Worm (Caenorhabditis elegans) whole organism, late embryonic: ENCODE results near the gene K10H10.9.

Experiments used
- K02D7.2 ChIP-seq: sonication (generic microtip); optimal IDR thresholded peaks from 2 replicates; lab custom pipeline; 2017; ENCODE audit warnings: mild to moderate bottlenecking, missing genetic modification characterization, missing compliant biosample characterization
- T23F11.4 ChIP-seq: fragments of 200-800 bp; sonication (Bioruptor generic); optimal IDR thresholded peaks from 2 replicates; lab custom pipeline; 2018; ENCODE audit warnings: mild to moderate bottlenecking, missing genetic modification characterization, missing compliant biosample characterization
- ceh-18 ChIP-seq: sonication (generic microtip); optimal IDR thresholded peaks from 2 replicates; lab custom pipeline; 2016; ENCODE audit warnings: missing genetic modification characterization, missing compliant biosample characterization
- ceh-22 ChIP-seq: sonication (generic microtip); optimal IDR thresholded peaks from 2 replicates; lab custom pipeline; 2017; ENCODE audit warnings: missing biosample characterization, missing genetic modification characterization
- ceh-30 ChIP-seq: fragments of 150-350 bp; optimal IDR thresholded peaks from 2 replicates; lab custom pipeline; 2014; ENCODE audit warnings: missing biosample characterization, missing genetic modification characterization
- ceh-34 ChIP-seq: sonication (generic microtip); optimal IDR thresholded peaks from 2 replicates; lab custom pipeline; 2016; ENCODE audit warnings: mild to moderate bottlenecking, missing genetic modification characterization, missing compliant biosample characterization
- ceh-48 ChIP-seq: sonication (generic microtip); optimal IDR thresholded peaks from 2 replicates; lab custom pipeline; 2016; ENCODE audit warnings: missing genetic modification characterization, inconsistent platforms, missing compliant biosample characterization
- ceh-6 ChIP-seq: fragments of 200-800 bp; sonication (Bioruptor generic); optimal IDR thresholded peaks from 2 replicates; lab custom pipeline; 2018; ENCODE audit warnings: mild to moderate bottlenecking, missing genetic modification characterization, missing compliant biosample characterization
- ceh-9 ChIP-seq: sonication (generic microtip); optimal IDR thresholded peaks from 2 replicates; lab custom pipeline; 2016; ENCODE audit warnings: mild to moderate bottlenecking, missing genetic modification characterization, inconsistent platforms, missing compliant biosample characterization
- dmd-4 ChIP-seq: sonication (generic microtip); optimal IDR thresholded peaks from 2 replicates; lab custom pipeline; 2016; ENCODE audit warnings: borderline replicate concordance, missing genetic modification characterization, missing compliant biosample characterization
- dve-1 ChIP-seq: sonication (generic microtip); optimal IDR thresholded peaks from 2 replicates; lab custom pipeline; 2017; ENCODE audit warnings: antibody characterized with exemption, mild to moderate bottlenecking, missing genetic modification characterization, missing compliant biosample characterization
- elt-2 ChIP-seq: sonication (generic microtip); optimal IDR thresholded peaks from 2 replicates; lab custom pipeline; 2016; ENCODE audit warnings: missing genetic modification reagents, missing genetic modification characterization, missing compliant biosample characterization
- ets-4 ChIP-seq: sonication (generic microtip); optimal IDR thresholded peaks from 2 replicates; lab custom pipeline; 2016; ENCODE audit warnings: missing genetic modification characterization, missing compliant biosample characterization
- fkh-6 ChIP-seq: sonication (generic microtip); optimal IDR thresholded peaks from 2 replicates; lab custom pipeline; 2016; ENCODE audit warnings: missing genetic modification characterization, missing compliant biosample characterization
- hlh-13 ChIP-seq: fragments of 200-800 bp; sonication (Bioruptor generic); optimal IDR thresholded peaks from 2 replicates; lab custom pipeline; 2018; ENCODE audit warnings: mild to moderate bottlenecking, missing genetic modification characterization, missing compliant biosample characterization
- hlh-15 ChIP-seq: sonication (generic microtip); optimal IDR thresholded peaks from 2 replicates; lab custom pipeline; 2016; ENCODE audit warnings: missing genetic modification characterization, missing compliant biosample characterization
- lim-6 ChIP-seq: sonication (generic microtip); optimal IDR thresholded peaks from 2 replicates; lab custom pipeline; 2016; ENCODE audit warnings: missing genetic modification characterization, missing compliant biosample characterization
- lin-11 ChIP-seq: fragments of 200-800 bp; sonication (Bioruptor generic); optimal IDR thresholded peaks from 2 replicates; lab custom pipeline; 2018; ENCODE audit warnings: mild to moderate bottlenecking, missing genetic modification characterization, missing compliant biosample characterization
- madf-2 ChIP-seq: sonication (generic microtip); optimal IDR thresholded peaks from 2 replicates; lab custom pipeline; 2017; ENCODE audit warnings: missing genetic modification characterization, missing compliant biosample characterization
- nhr-11 ChIP-seq: fragments of 150-350 bp; optimal IDR thresholded peaks from 2 replicates; lab custom pipeline; 2014; ENCODE audit warnings: missing biosample characterization, missing genetic modification characterization
- nhr-232 ChIP-seq: sonication (generic microtip); optimal IDR thresholded peaks from 2 replicates; lab custom pipeline; 2016; ENCODE audit warnings: missing genetic modification characterization, missing compliant biosample characterization
- odd-2 ChIP-seq: sonication (generic microtip); optimal IDR thresholded peaks from 2 replicates; lab custom pipeline; 2017; ENCODE audit warnings: antibody characterized with exemption, mild to moderate bottlenecking, missing genetic modification characterization, missing compliant biosample characterization
- pax-1 ChIP-seq: fragments of 150-350 bp; optimal IDR thresholded peaks from 2 replicates; lab custom pipeline; 2014; ENCODE audit warnings: missing biosample characterization, missing genetic modification characterization
- pha-2 ChIP-seq: sonication (generic microtip); optimal IDR thresholded peaks from 2 replicates; lab custom pipeline; 2017; ENCODE audit warnings: mild to moderate bottlenecking, missing genetic modification characterization, missing compliant biosample characterization
- pha-4 ChIP-seq: fragments of 150-350 bp; optimal IDR thresholded peaks from 2 replicates; lab custom pipeline; 2018; ENCODE audit warnings: missing biosample characterization, missing genetic modification reagents, missing genetic modification characterization
- pqm-1 ChIP-seq: sonication (generic microtip); optimal IDR thresholded peaks from 2 replicates; lab custom pipeline; 2016; ENCODE audit warnings: missing genetic modification characterization, missing compliant biosample characterization
- pros-1 ChIP-seq: fragments of 150-350 bp; optimal IDR thresholded peaks from 2 replicates; lab custom pipeline; 2014; ENCODE audit warnings: missing biosample characterization, missing genetic modification reagents, missing genetic modification characterization
- sox-2 ChIP-seq: fragments of 200-800 bp; sonication (Bioruptor generic); IDR thresholded peaks from 2 replicates; pipeline ENCODE4 v1.3.6; 2022; ENCODE audit warnings: missing genetic modification reagents, missing genetic modification characterization, missing compliant biosample characterization
- sox-4 ChIP-seq: sonication (generic microtip); optimal IDR thresholded peaks from 2 replicates; lab custom pipeline; 2017; ENCODE audit warnings: mild to moderate bottlenecking, missing genetic modification characterization, inconsistent platforms, missing compliant biosample characterization
- syd-9 ChIP-seq: sonication (generic microtip); optimal IDR thresholded peaks from 2 replicates; lab custom pipeline; 2016; ENCODE audit warnings: mild to moderate bottlenecking, missing genetic modification characterization, moderate library complexity, missing compliant biosample characterization
- tbx-2 ChIP-seq: sonication (generic microtip); optimal IDR thresholded peaks from 2 replicates; lab custom pipeline; 2016; ENCODE audit warnings: missing genetic modification characterization, missing compliant biosample characterization
- ttx-3 ChIP-seq: sonication (generic microtip); optimal IDR thresholded peaks from 2 replicates; lab custom pipeline; 2016; ENCODE audit warnings: missing genetic modification reagents, missing genetic modification characterization, missing compliant biosample characterization
- unc-3 ChIP-seq, 2 experiments: fragments of 200-800 bp in 1 of 2; sonication (Bioruptor generic) in 1 of 2; sonication (generic microtip) in 1 of 2; conservative IDR thresholded peaks in 1 of 2; optimal IDR thresholded peaks in 1 of 2; 2 replicates each; pipeline versions ENCODE4 v1.3.6 to Lab custom; 2016 to 2022; ENCODE audit warnings: missing compliant biosample characterization in 2 of 2, missing genetic modification characterization in 2 of 2, missing genetic modification reagents in 1 of 2
- unc-42 ChIP-seq: sonication (generic microtip); optimal IDR thresholded peaks from 2 replicates; lab custom pipeline; 2016; ENCODE audit warnings: missing genotype, missing genetic modification characterization, missing compliant biosample characterization
- unc-55 ChIP-seq: sonication (generic microtip); optimal IDR thresholded peaks from 2 replicates; lab custom pipeline; 2017; ENCODE audit warnings: missing biosample characterization, missing genetic modification reagents, missing genetic modification characterization
- unc-86 ChIP-seq: sonication (generic microtip); optimal IDR thresholded peaks from 2 replicates; lab custom pipeline; 2016; ENCODE audit warnings: missing genetic modification characterization, missing compliant biosample characterization
- ztf-16 ChIP-seq: sonication (generic microtip); optimal IDR thresholded peaks from 2 replicates; lab custom pipeline; 2017; ENCODE audit warnings: missing genetic modification characterization, missing compliant biosample characterization

K10H10.9 gene

ce11 chrII:14510162-14510561, 4.8 kb downstream of the K10H10.9 start:
- no peak for TF ChIP-seq ceh-30 (tag; lab: Kevin White, UChicago)
- no peak for TF ChIP-seq unc-55 (GFP tag; lab: Kevin White, UChicago)
- TF ChIP-seq elt-2 (tag; lab: Kevin White, UChicago), result peak; percentile 66
- TF ChIP-seq madf-2 (tag; lab: Kevin White, UChicago), result no peak

ce11 chrII:14507563-14507962, 7.4 kb downstream of the K10H10.9 start, which contains the start of the genes K10H10.7 and K10H10.10:
Gene K10H10.7, minus strand, starts transcription at chrII:14507663.
Gene K10H10.10, plus strand, starts transcription at chrII:14507766.
- no peak for TF ChIP-seq ceh-22 (tag; lab: Kevin White, UChicago)
- no peak for TF ChIP-seq ztf-16 (tag; lab: Kevin White, UChicago)
- no peak for TF ChIP-seq madf-2 (tag; lab: Kevin White, UChicago)
- TF ChIP-seq pha-2 (tag; lab: Kevin White, UChicago), result no peak
- no peak for TF ChIP-seq ets-4 (tag; lab: Kevin White, UChicago)
- TF ChIP-seq K02D7.2 (tag; lab: Kevin White, UChicago), result no peak
- TF ChIP-seq dve-1, result no peak
- no peak for TF ChIP-seq odd-2 (tag; lab: Kevin White, UChicago)
- TF ChIP-seq T23F11.4 (GFP tag; lab: Kevin White, UChicago), result no peak
- no peak for TF ChIP-seq unc-86 (tag; lab: Kevin White, UChicago)
- no peak for TF ChIP-seq ceh-34 (tag; lab: Kevin White, UChicago)
- TF ChIP-seq lin-11 (tag; lab: Kevin White, UChicago), result no peak

DNA sequence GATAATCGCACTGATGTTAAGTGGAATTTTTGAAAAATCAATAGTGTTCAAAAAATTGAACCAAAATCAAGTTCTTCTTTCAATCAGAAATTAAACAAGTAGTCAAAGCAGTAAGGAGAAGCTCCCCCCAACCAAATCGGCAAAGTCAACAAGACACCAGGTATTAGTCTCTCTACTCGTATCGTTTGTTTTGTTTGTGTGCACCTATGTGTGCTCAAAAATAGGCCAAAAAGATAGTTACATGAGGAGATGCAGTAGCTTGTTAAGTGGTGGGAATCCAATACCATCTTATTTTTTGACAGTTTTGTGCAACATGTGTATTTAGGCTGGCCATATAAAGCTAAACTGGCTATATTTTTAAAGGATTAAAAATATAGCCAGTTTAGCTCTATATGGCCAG, 8.7 kb downstream of the K10H10.9 start, which contains the start of gene K10H10.12:
K10H10.12 (minus strand) TSS at position 101 of the 400 bp plus-strand sequence.
- no peak for TF ChIP-seq ceh-6 (GFP tag; lab: Kevin White, UChicago)

DNA sequence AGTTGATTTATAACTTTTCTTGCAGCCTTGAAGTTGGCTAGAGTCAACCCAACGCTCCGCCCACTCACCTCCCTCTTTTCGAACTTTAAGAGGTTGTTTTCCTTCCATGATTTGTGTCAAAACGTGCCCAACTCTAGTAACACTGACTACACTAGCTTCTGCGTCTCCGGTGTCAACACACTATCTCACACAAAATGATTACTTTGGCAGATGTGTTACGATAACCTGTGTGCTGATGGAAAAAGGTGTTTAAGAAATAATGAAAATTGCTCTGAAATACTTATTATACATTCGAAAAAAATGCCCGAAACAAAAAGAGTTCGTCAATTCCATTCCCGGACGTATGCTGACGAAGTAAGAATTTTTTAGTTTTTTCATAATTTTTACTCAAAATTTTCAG, 11.9 kb downstream of the K10H10.9 start, which contains the start of gene K10H10.6:
K10H10.6 (plus strand) TSS at position 301 of the 400 bp plus-strand sequence.
- no peak for TF ChIP-seq ceh-9 (tag; lab: Kevin White, UChicago)
- no peak for TF ChIP-seq pha-2 (tag; lab: Kevin White, UChicago)
- no peak for TF ChIP-seq syd-9
- TF ChIP-seq pqm-1 (tag; lab: Kevin White, UChicago), result no peak
- TF ChIP-seq nhr-232 (tag; lab: Kevin White, UChicago), result no peak
- no peak for TF ChIP-seq hlh-13 (GFP tag; lab: Kevin White, UChicago)

ce11 chrII:14501447-14501846, 13.5 kb downstream of the K10H10.9 start, which contains the start of gene K10H10.5:
Gene K10H10.5, plus strand, starts transcription at chrII:14501747.
- TF ChIP-seq ceh-34 (tag; lab: Kevin White, UChicago), result no peak
- TF ChIP-seq sox-4 (tag; lab: Kevin White, UChicago), result no peak
- no peak for TF ChIP-seq ztf-16 (tag; lab: Kevin White, UChicago)
- no peak for TF ChIP-seq unc-42 (tag; lab: Kevin White, UChicago)
- TF ChIP-seq dmd-4 (tag; lab: Kevin White, UChicago), result no peak
- TF ChIP-seq ttx-3 (tag; lab: Kevin White, UChicago), result no peak
- TF ChIP-seq ceh-48 (tag; lab: Kevin White, UChicago), result no peak
- no peak for TF ChIP-seq pax-1 (tag; lab: Kevin White, UChicago)
- TF ChIP-seq unc-86 (tag; lab: Kevin White, UChicago), result no peak
- TF ChIP-seq sox-2 (GFP tag; lab: Robert Waterston, UW), result no peak
- TF ChIP-seq fkh-6 (tag; lab: Kevin White, UChicago), result no peak

DNA sequence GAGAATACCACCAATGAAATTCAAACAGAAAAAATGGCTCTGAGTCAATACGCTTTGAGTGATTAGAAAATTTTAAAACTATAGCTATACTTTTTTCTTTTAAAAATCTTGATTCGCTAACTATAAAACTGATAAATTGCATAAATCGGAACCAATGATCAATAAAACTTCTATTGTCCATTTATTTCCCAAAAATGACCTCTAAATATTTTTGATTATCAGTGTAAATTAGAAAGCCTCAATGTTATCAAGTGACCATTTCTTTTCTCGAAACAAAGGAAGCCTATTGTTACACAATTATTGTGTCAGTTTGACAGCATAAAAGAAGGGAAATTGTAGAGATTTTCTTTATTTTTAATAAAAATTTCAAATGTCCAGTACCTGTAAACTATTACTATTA, 14.8 kb downstream of the K10H10.9 start, which contains the start of gene K10H10.4:
K10H10.4 (plus strand) TSS at position 301 of the 400 bp plus-strand sequence.
- no peak for TF ChIP-seq nhr-11 (tag; lab: Kevin White, UChicago)
- no peak for TF ChIP-seq ceh-18
- TF ChIP-seq lim-6 (tag; lab: Kevin White, UChicago), result no peak
- no peak for TF ChIP-seq pha-4 (tag; lab: Kevin White, UChicago)
- no peak for TF ChIP-seq tbx-2 (tag; lab: Kevin White, UChicago)
- TF ChIP-seq hlh-15 (tag; lab: Kevin White, UChicago), result no peak
- no peak for TF ChIP-seq unc-3 (GFP tag; conservative IDR thresholded peaks at IDR 0.05; lab: Robert Waterston, UW)
- TF ChIP-seq unc-3 (tag; optimal IDR thresholded peaks at IDR 0.05; lab: Kevin White, UChicago), result no peak
- TF ChIP-seq nhr-232 (tag; lab: Kevin White, UChicago), result no peak
- TF ChIP-seq pros-1, result no peak
